Fruit fly (Drosophila melanogaster) whole organism, embryonic: ENCODE results near the gene Lnk.

ENCODE experiments used
- BtbVII ChIP-seq: fragments of 200-800 bp; sonication (Bioruptor generic); optimal IDR thresholded peaks from 3 replicates; lab custom pipeline; 2017; ENCODE audit warnings: missing biosample characterization, mild to moderate bottlenecking, missing genetic modification characterization
- CG11085 ChIP-seq: fragments of 200-800 bp; sonication (Bioruptor generic); IDR thresholded peaks from 2 replicates; pipeline ENCODE4 v1.3.6; 2022; ENCODE audit warnings: missing biosample characterization, missing genetic modification characterization
- CG11247 ChIP-seq: fragments of 200-800 bp; sonication (Bioruptor generic); IDR thresholded peaks from 2 replicates; pipeline ENCODE4 v1.3.6; 2022; ENCODE audit warnings: missing biosample characterization, missing genetic modification characterization
- CG12219 ChIP-seq: fragments of 200-800 bp; sonication (Bioruptor generic); optimal IDR thresholded peaks from 3 replicates; lab custom pipeline; 2018; ENCODE audit warnings: missing biosample characterization, mild to moderate bottlenecking, missing genetic modification characterization
- CG15269 ChIP-seq: fragments of 200-800 bp; sonication (Bioruptor generic); optimal IDR thresholded peaks from 2 replicates; lab custom pipeline; 2018; ENCODE audit warnings: missing biosample characterization, mild to moderate bottlenecking, missing genetic modification characterization, moderate library complexity
- CG2875 ChIP-seq: fragments of 200-800 bp; sonication (Bioruptor generic); optimal IDR thresholded peaks from 2 replicates; lab custom pipeline; 2017; ENCODE audit warnings: missing biosample characterization, mild to moderate bottlenecking, missing genetic modification characterization, missing genetic modification reagents
- CG5245 ChIP-seq: fragments of 200-800 bp; sonication (Bioruptor generic); optimal IDR thresholded peaks from 3 replicates; lab custom pipeline; 2016; ENCODE audit warnings: missing biosample characterization, missing genetic modification characterization
- CG6175 ChIP-seq: fragments of 200-800 bp; sonication (Bioruptor generic); IDR thresholded peaks from 3 replicates; pipeline ENCODE4 v1.3.6; 2022; ENCODE audit warnings: missing biosample characterization, missing genetic modification characterization
- CG6689 ChIP-seq: fragments of 200-800 bp; sonication (Bioruptor generic); IDR thresholded peaks from 2 replicates; pipeline ENCODE4 v1.3.6; 2022; ENCODE audit warnings: missing biosample characterization, missing genetic modification characterization
- CkIIα-i1 ChIP-seq: fragments of 200-800 bp; sonication (Bioruptor generic); IDR thresholded peaks from 2 replicates; pipeline ENCODE4 v1.3.6; 2022; ENCODE audit warnings: missing biosample characterization, missing genetic modification characterization
- CoRest ChIP-seq: fragments of 200-800 bp; sonication (Bioruptor generic); optimal IDR thresholded peaks from 3 replicates; lab custom pipeline; 2018; ENCODE audit warnings: missing biosample characterization, mild to moderate bottlenecking, missing genetic modification characterization, moderate library complexity
- E2f1 ChIP-seq: fragments of 200-800 bp; sonication (Bioruptor generic); IDR thresholded peaks from 2 replicates; pipeline ENCODE4 v1.3.6; 2022; ENCODE audit warnings: missing biosample characterization, missing genetic modification characterization
- Ets97D ChIP-seq: fragments of 200-800 bp; sonication (Bioruptor generic); optimal IDR thresholded peaks from 3 replicates; lab custom pipeline; 2016; ENCODE audit warnings: missing biosample characterization, missing genetic modification characterization
- Fer3 ChIP-seq: fragments of 200-800 bp; sonication (Bioruptor generic); optimal IDR thresholded peaks from 2 replicates; lab custom pipeline; 2018; ENCODE audit warnings: missing biosample characterization, mild to moderate bottlenecking, missing genetic modification characterization, moderate library complexity
- Meics ChIP-seq: fragments of 200-800 bp; sonication (Bioruptor generic); optimal IDR thresholded peaks from 2 replicates; lab custom pipeline; 2017; ENCODE audit warnings: missing biosample characterization, mild to moderate bottlenecking, missing genetic modification characterization
- ash1 ChIP-seq: fragments of 200-800 bp; sonication (Bioruptor generic); optimal IDR thresholded peaks from 2 replicates; lab custom pipeline; 2018; ENCODE audit warnings: missing biosample characterization, mild to moderate bottlenecking, missing genetic modification characterization
- bcd ChIP-seq: fragments of 200-800 bp; sonication (Bioruptor generic); optimal IDR thresholded peaks from 2 replicates; lab custom pipeline; 2017; ENCODE audit warnings: missing biosample characterization, mild to moderate bottlenecking, missing genetic modification characterization
- cad ChIP-seq: fragments of >200 bp; optimal IDR thresholded peaks from 2 replicates; lab custom pipeline; 2017; ENCODE audit warnings: missing biosample characterization, missing genetic modification characterization
- chn ChIP-seq: fragments of 200-800 bp; sonication (Bioruptor generic); optimal IDR thresholded peaks from 2 replicates; lab custom pipeline; 2016; ENCODE audit warnings: missing biosample characterization, missing genetic modification characterization
- croc ChIP-seq: fragments of 200-800 bp; sonication (Bioruptor generic); conservative IDR thresholded peaks from 3 replicates; pipeline ENCODE4 v1.3.6; 2022; ENCODE audit warnings: missing biosample characterization, missing genetic modification characterization
- dati ChIP-seq: fragments of 200-800 bp; sonication (Bioruptor generic); IDR thresholded peaks from 2 replicates; pipeline ENCODE4 v1.3.6; 2022; ENCODE audit warnings: missing biosample characterization, missing genetic modification characterization
- exex ChIP-seq: fragments of 200-800 bp; sonication (Bioruptor generic); optimal IDR thresholded peaks from 4 replicates; lab custom pipeline; 2018; ENCODE audit warnings: missing biosample characterization, mild to moderate bottlenecking, missing genetic modification characterization, moderate library complexity
- gro ChIP-seq: fragments of 200-800 bp; sonication (Bioruptor generic); optimal IDR thresholded peaks from 2 replicates; lab custom pipeline; 2016; ENCODE audit warnings: missing biosample characterization, missing genetic modification characterization
- h ChIP-seq: fragments of >200 bp; optimal IDR thresholded peaks from 2 replicates; lab custom pipeline; 2017
- kah ChIP-seq: fragments of 200-800 bp; sonication (Bioruptor generic); optimal IDR thresholded peaks from 2 replicates; lab custom pipeline; 2018; ENCODE audit warnings: missing biosample characterization, mild to moderate bottlenecking, missing genetic modification characterization
- kay ChIP-seq: fragments of 200-800 bp; sonication (Bioruptor generic); optimal IDR thresholded peaks from 2 replicates; lab custom pipeline; 2016; ENCODE audit warnings: missing biosample characterization, missing genetic modification characterization
- kni ChIP-seq: fragments of 200-800 bp; sonication (Bioruptor generic); optimal IDR thresholded peaks from 3 replicates; lab custom pipeline; 2017; ENCODE audit warnings: mild to moderate bottlenecking, missing biosample characterization, missing genetic modification reagents, missing genetic modification characterization
- lola ChIP-seq, 3 experiments: fragments of >200 bp in 2 of 3; fragments of 200-800 bp in 1 of 3; sonication (Bioruptor generic) in 1 of 3; optimal IDR thresholded peaks; 2 replicates each; lab custom pipeline; 2017 to 2019; ENCODE audit warnings: missing biosample characterization in 3 of 3, missing genetic modification characterization in 3 of 3, mild to moderate bottlenecking in 1 of 3, moderate library complexity in 1 of 3
- schlank ChIP-seq: fragments of 200-800 bp; sonication (Bioruptor generic); optimal IDR thresholded peaks from 2 replicates; lab custom pipeline; 2018; ENCODE audit warnings: missing biosample characterization, mild to moderate bottlenecking, missing genetic modification characterization
- sd ChIP-seq: fragments of 200-800 bp; sonication (Bioruptor generic); optimal IDR thresholded peaks from 3 replicates; lab custom pipeline; 2018; ENCODE audit warnings: missing biosample characterization, mild to moderate bottlenecking, missing genetic modification characterization, moderate library complexity
- sna ChIP-seq: fragments of 200-800 bp; sonication (Bioruptor generic); IDR thresholded peaks from 2 replicates; pipeline ENCODE4 v1.3.6; 2022; ENCODE audit warnings: missing biosample characterization, missing genetic modification characterization; ENCODE audit not compliant: partially characterized antibody
- ssp ChIP-seq: fragments of 200-800 bp; sonication (Bioruptor generic); IDR thresholded peaks from 2 replicates; pipeline ENCODE4 v1.3.6; 2022; ENCODE audit warnings: missing biosample characterization, missing genetic modification characterization
- sug ChIP-seq: fragments of 200-800 bp; optimal IDR thresholded peaks from 2 replicates; lab custom pipeline; 2019; ENCODE audit warnings: missing biosample characterization, mild to moderate bottlenecking, missing genetic modification characterization, moderate library complexity
- tna ChIP-seq: fragments of 200-800 bp; sonication (Bioruptor generic); IDR thresholded peaks from 2 replicates; pipeline ENCODE4 v1.3.6; 2022; ENCODE audit warnings: missing biosample characterization, missing genetic modification characterization; ENCODE audit not compliant: partially characterized antibody
- tup ChIP-seq: fragments of 200-800 bp; sonication (Bioruptor generic); optimal IDR thresholded peaks from 2 replicates; lab custom pipeline; 2016; ENCODE audit warnings: missing biosample characterization, mild to moderate bottlenecking, missing genetic modification characterization, moderate library complexity
- usp ChIP-seq: fragments of >200 bp; optimal IDR thresholded peaks from 2 replicates; lab custom pipeline; 2017; ENCODE audit warnings: missing biosample characterization, missing genetic modification characterization
- vnd ChIP-seq: fragments of 200-800 bp; sonication (Bioruptor generic); IDR thresholded peaks from 3 replicates; pipeline ENCODE4 v1.3.6; 2022; ENCODE audit warnings: missing biosample characterization, missing genetic modification characterization; ENCODE audit not compliant: partially characterized antibody
- wdn ChIP-seq: fragments of 200-800 bp; sonication (Bioruptor generic); IDR thresholded peaks from 2 replicates; pipeline ENCODE4 v1.3.6; 2022; ENCODE audit warnings: missing biosample characterization, missing genetic modification characterization

Lnk gene

DNA sequence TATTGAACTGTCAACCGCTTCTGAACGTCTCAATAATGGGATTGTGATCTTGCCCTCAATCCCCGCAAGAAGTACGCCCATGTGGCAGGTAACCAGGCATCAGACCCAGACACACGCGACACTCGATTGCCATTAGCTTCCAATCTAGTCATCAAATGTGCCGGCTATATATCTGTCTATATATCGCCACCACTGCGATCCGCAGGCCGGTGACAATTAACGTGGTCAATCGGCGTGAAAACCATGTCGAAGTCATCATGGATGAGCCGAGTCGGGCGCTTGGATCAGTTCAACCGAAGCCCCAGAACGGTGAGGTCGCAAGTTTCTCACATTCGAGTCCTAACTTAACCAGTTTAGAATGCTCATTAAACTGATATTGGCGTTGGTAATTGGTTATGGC, 7.2 kb downstream of the Lnk start, which contains the start of gene Sodq:
Gene Sodq, plus strand, starts transcription at position 301 of the 400 bp plus-strand sequence.
- TF ChIP-seq lola (GFP tag; optimal IDR thresholded peaks at IDR 0.05; lab: Kevin White, UChicago) = no peak
- TF ChIP-seq CG6689 (GFP tag; lab: Robert Waterston, UW) = no peak
- no peak for TF ChIP-seq Fer3
- no peak for TF ChIP-seq kah (GFP tag; lab: Kevin White, UChicago)
- TF ChIP-seq sug = no peak
- TF ChIP-seq chn (GFP tag; lab: Kevin White, UChicago) = no peak
- TF ChIP-seq tup (GFP tag; lab: Kevin White, UChicago) = no peak
- no peak for TF ChIP-seq CoRest (tag; lab: Kevin White, UChicago)

- TF ChIP-seq dati (GFP tag; lab: Robert Waterston, UW) (no peak), ash1 (GFP tag; lab: Kevin White, UChicago) (no peak), E2f1 (GFP tag; lab: Robert Waterston, UW) (no peak), ssp (GFP tag; lab: Robert Waterston, UW) (no peak), CG11085 (GFP tag; lab: Robert Waterston, UW) (no peak), CG2875 (no peak), wdn (no peak), CG15269 (tag; lab: Kevin White, UChicago) (no peak), BtbVII (GFP tag; lab: Kevin White, UChicago) (no peak), CG11247 (GFP tag; lab: Robert Waterston, UW) (no peak)
Measured at dm6 chr3R:25897176-25897575, 8.8 kb downstream of the Lnk start, which contains the start of gene Mco3. Gene Mco3 (plus strand): TSS chr3R:25897476.

dm6 chr3R:25899690-25900089, 11.3 kb downstream of the Lnk start, which contains the start of gene CG31091:
Gene CG31091 (plus strand): TSS chr3R:25899903.
- TF ChIP-seq tna (GFP tag; lab: Robert Waterston, UW) (no peak), croc (GFP tag; lab: Robert Waterston, UW) (no peak), sug (peak; percentile 85), sd (tag; lab: Kevin White, UChicago) (no peak), CG12219 (no peak), schlank (tag; lab: Kevin White, UChicago) (no peak), exex (tag; lab: Kevin White, UChicago) (peak; percentile 96), cad (GFP tag; lab: Kevin White, UChicago) (no peak), Ets97D (GFP tag; lab: Kevin White, UChicago) (no peak), tup (GFP tag; lab: Kevin White, UChicago) (no peak), gro (peak; percentile 2), kni (GFP tag; lab: Kevin White, UChicago) (no peak), bcd (GFP tag; lab: Kevin White, UChicago) (no peak), Meics (GFP tag; lab: Kevin White, UChicago) (no peak), h (no peak), CG6175 (GFP tag; lab: Robert Waterston, UW) (no peak), vnd (GFP tag; lab: Robert Waterston, UW) (peak; percentile 42; the same call in 1 of the 3 replicates), sna (GFP tag; lab: Robert Waterston, UW) (no peak), usp (GFP tag; lab: Kevin White, UChicago) (no peak), CG5245 (GFP tag; lab: Kevin White, UChicago) (no peak), kay (GFP tag; lab: Kevin White, UChicago) (no peak), CkIIα-i1 (no peak)
